Worm (Caenorhabditis elegans) whole organism, L3 larva: ENCODE data around the gene Y116A8C.37.

Experiments used
- lin-39 ChIP-seq: fragments of 150-350 bp; optimal IDR thresholded peaks from 2 replicates; lab custom pipeline; 2018; ENCODE audit warnings: missing biosample characterization, missing genetic modification reagents, missing genetic modification characterization
- lsy-12 ChIP-seq: sonication (generic microtip); optimal IDR thresholded peaks from 2 replicates; lab custom pipeline; 2016; ENCODE audit warnings: mild to moderate bottlenecking, missing genetic modification characterization, missing compliant biosample characterization

- TF ChIP-seq lsy-12 = no peak
- no peak for TF ChIP-seq lin-39 (tag; lab: Kevin White, UChicago)
These were observed 19.5 kb upstream of the Y116A8C.37 start for ce11 chrIV:17150418-17150817.
